Fruit fly (Drosophila melanogaster): ENCODE measurements around the gene axed.

Gene axed

dm6 chr3L:6576709-6577108 is 32.4 kb upstream of the axed start (continued):
- peak; percentile 68 for TF ChIP-seq grau (tag; optimal IDR thresholded peaks at IDR 0.05)
- TF ChIP-seq CG15601 (tag; optimal IDR thresholded peaks at IDR 0.05) = no peak
- no peak for TF ChIP-seq cad (GFP tag; optimal IDR thresholded peaks at IDR 0.05)
- TF ChIP-seq Fer1 (GFP tag; optimal IDR thresholded peaks at IDR 0.05) = no peak
- TF ChIP-seq CG17568 (GFP tag; optimal IDR thresholded peaks at IDR 0.05) = no peak
- no peak for TF ChIP-seq Lhr (GFP tag; optimal IDR thresholded peaks at IDR 0.05)
- no peak for TF ChIP-seq prd (optimal IDR thresholded peaks at IDR 0.05)
- peak; percentile 79 for TF ChIP-seq prd (GFP tag; IDR thresholded peaks at IDR 0.05)
- peak; percentile 13 for TF ChIP-seq gro (GFP tag; optimal IDR thresholded peaks at IDR 0.05)
- TF ChIP-seq CG16863 (GFP tag; optimal IDR thresholded peaks at IDR 0.05) = peak; percentile 36
- no peak for TF ChIP-seq danr (GFP tag; IDR thresholded peaks at IDR 0.05)
- no peak for TF ChIP-seq TFAM (GFP tag; optimal IDR thresholded peaks at IDR 0.05)
- TF ChIP-seq ci (GFP tag; IDR thresholded peaks at IDR 0.05) = peak; percentile 89
- no peak for TF ChIP-seq cas (GFP tag; IDR thresholded peaks at IDR 0.05)
- no peak for TF ChIP-seq cg (GFP tag; optimal IDR thresholded peaks at IDR 0.05)
- TF ChIP-seq Six4 (GFP tag; optimal IDR thresholded peaks at IDR 0.05) = peak; percentile 45
- no peak for TF ChIP-seq abd-A (tag; optimal IDR thresholded peaks at IDR 0.05)
- TF ChIP-seq CG3838 (GFP tag; optimal IDR thresholded peaks at IDR 0.05) = no peak
- no peak for TF ChIP-seq Sin3A (optimal IDR thresholded peaks at IDR 0.05)
- TF ChIP-seq Med (GFP tag) = peak; percentile 93
- TF ChIP-seq mirr (GFP tag; optimal IDR thresholded peaks at IDR 0.05) = no peak
- TF ChIP-seq lab (GFP tag; optimal IDR thresholded peaks at IDR 0.05) = peak; percentile 81
- peak; percentile 69 for TF ChIP-seq unpg (GFP tag; optimal IDR thresholded peaks at IDR 0.05)
- no peak for TF ChIP-seq CG14710 (tag; optimal IDR thresholded peaks at IDR 0.05)
- peak; percentile 55 for TF ChIP-seq CoRest (tag; optimal IDR thresholded peaks at IDR 0.05)
- TF ChIP-seq CG10565 (GFP tag; optimal IDR thresholded peaks at IDR 0.05) = no peak
- no peak for TF ChIP-seq Lpt (GFP tag; optimal IDR thresholded peaks at IDR 0.05)
- TF ChIP-seq NfI (GFP tag; optimal IDR thresholded peaks at IDR 0.05) = peak; percentile 53
- peak; percentile 62 for TF ChIP-seq mam (GFP tag; optimal IDR thresholded peaks at IDR 0.05)
- TF ChIP-seq CG8089 (GFP tag; optimal IDR thresholded peaks at IDR 0.05) = peak; percentile 32
- TF ChIP-seq CG2116 (GFP tag; optimal IDR thresholded peaks at IDR 0.05) = no peak
- peak; percentile 80 for TF ChIP-seq dysf (GFP tag; IDR thresholded peaks at IDR 0.05)
- peak; percentile 47 for TF ChIP-seq ems (GFP tag; optimal IDR thresholded peaks at IDR 0.05)
- peak; percentile 22 for TF ChIP-seq Bdp1 (GFP tag; optimal IDR thresholded peaks at IDR 0.05)
- no peak for TF ChIP-seq zen (tag; optimal IDR thresholded peaks at IDR 0.05)
- peak; percentile 27 for TF ChIP-seq CG6854 (GFP tag; optimal IDR thresholded peaks at IDR 0.05)
- peak; percentile 77 for TF ChIP-seq Rfx (GFP tag; IDR thresholded peaks at IDR 0.05)
- peak; percentile 44 for TF ChIP-seq CG10654 (GFP tag; optimal IDR thresholded peaks at IDR 0.05)
- peak; percentile 37 to 85 for TF ChIP-seq Hr51 (GFP tag; optimal IDR thresholded peaks at IDR 0.05)
- no peak for TF ChIP-seq trem (tag; optimal IDR thresholded peaks at IDR 0.05)
- no peak for TF ChIP-seq lilli (GFP tag; optimal IDR thresholded peaks at IDR 0.05)
- TF ChIP-seq CG8290 (GFP tag; optimal IDR thresholded peaks at IDR 0.05) = no peak
- no peak for TF ChIP-seq CG8290 (tag; optimal IDR thresholded peaks at IDR 0.05)
- no peak for TF ChIP-seq btn (GFP tag; optimal IDR thresholded peaks at IDR 0.05)
- TF ChIP-seq CG31224 (GFP tag; IDR thresholded peaks at IDR 0.05) = no peak
- TF ChIP-seq kay (GFP tag; optimal IDR thresholded peaks at IDR 0.05) = no peak
- TF ChIP-seq crc (GFP tag; optimal IDR thresholded peaks at IDR 0.05) = peak; percentile 36
- TF ChIP-seq row (GFP tag; IDR thresholded peaks at IDR 0.05) = peak; percentile 75
- peak; percentile 39 for TF ChIP-seq CG5180 (GFP tag; optimal IDR thresholded peaks at IDR 0.05)
- no peak for TF ChIP-seq CG3407 (GFP tag; optimal IDR thresholded peaks at IDR 0.05)
- 0 out of 2 replicates have a peak, but pooled peaks have one; percentile 32 for TF ChIP-seq ap (GFP tag; IDR thresholded peaks at IDR 0.05)
- no peak for TF ChIP-seq Nf-YC (tag; optimal IDR thresholded peaks at IDR 0.05)

Measured in whole organism, embryonic.